Fruit fly (Drosophila melanogaster): ENCODE measurements around the gene Irp-1A.

Irp-1A gene

DNA sequence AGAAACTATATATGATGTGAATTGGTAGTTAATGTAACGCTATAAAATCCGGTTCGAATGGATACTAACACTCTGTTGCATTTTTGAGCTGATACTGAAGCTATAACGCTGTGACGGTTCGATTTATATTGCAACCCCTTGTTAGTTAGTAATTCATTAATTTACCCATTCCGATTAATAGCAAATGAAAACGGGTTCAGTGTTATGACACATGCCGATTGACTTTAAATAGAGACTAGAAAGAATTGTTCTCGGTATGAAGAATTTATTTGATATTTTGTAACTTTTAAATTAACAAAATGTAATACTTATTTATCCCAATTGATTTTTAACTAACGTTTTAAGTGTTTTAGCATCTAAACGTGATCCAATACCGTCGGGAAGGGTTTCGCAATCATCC is 44.2 kb upstream of the Irp-1A start, which contains the start of gene CG43091:
Gene CG43091 (minus strand): TSS at position 101 of the 400 bp plus-strand sequence.
- TF ChIP-seq CG4496 (GFP tag; IDR thresholded peaks at IDR 0.05), result no peak
- no peak for TF ChIP-seq CG17806 (tag; optimal IDR thresholded peaks at IDR 0.05)
- no peak for TF ChIP-seq CG9948 (tag; optimal IDR thresholded peaks at IDR 0.05)
- no peak for TF ChIP-seq CG14655 (GFP tag; optimal IDR thresholded peaks at IDR 0.05)
- no peak for TF ChIP-seq Pif1A (GFP tag; optimal IDR thresholded peaks at IDR 0.05)
- no peak for TF ChIP-seq Snoo (tag; optimal IDR thresholded peaks at IDR 0.05)
- no peak for TF ChIP-seq gl (tag; optimal IDR thresholded peaks at IDR 0.05)
- TF ChIP-seq CG13204 (GFP tag; optimal IDR thresholded peaks at IDR 0.05), result no peak
- no peak for TF ChIP-seq CG10348 (GFP tag; IDR thresholded peaks at IDR 0.05)
- no peak for TF ChIP-seq Pif1B (GFP tag; optimal IDR thresholded peaks at IDR 0.05)
- no peak for TF ChIP-seq D1 (tag; optimal IDR thresholded peaks at IDR 0.05)
- no peak for TF ChIP-seq CG8159 (tag; optimal IDR thresholded peaks at IDR 0.05)

DNA sequence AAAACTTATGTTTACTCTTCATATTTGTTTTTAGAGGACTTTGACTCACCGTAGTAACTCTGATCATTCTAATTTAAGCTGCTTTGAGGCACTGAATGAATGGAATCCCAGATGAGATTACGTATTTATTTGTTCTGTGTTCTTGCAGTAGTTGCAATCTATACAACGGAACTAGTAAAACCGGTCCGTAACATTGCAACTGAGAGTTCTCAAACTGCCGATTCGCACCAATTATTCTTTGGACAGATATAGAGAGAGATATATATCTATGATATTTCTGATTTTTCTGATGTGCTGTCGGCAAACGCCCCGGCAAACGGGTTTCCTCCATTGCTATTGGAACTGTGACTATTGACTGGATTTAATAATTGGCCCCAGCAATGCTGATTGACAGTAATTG is 43.2 kb upstream of the Irp-1A start, which contains the start of gene CG13841:
Gene CG13841 (minus strand): TSS at position 101 of the 400 bp plus-strand sequence.
- TF ChIP-seq CG12605 (GFP tag; IDR thresholded peaks at IDR 0.05) (no peak), rn (GFP tag; IDR thresholded peaks at IDR 0.05) (no peak), Pif1A (GFP tag; optimal IDR thresholded peaks at IDR 0.05) (no peak), CG14655 (GFP tag; optimal IDR thresholded peaks at IDR 0.05) (no peak), EcR (GFP tag; optimal IDR thresholded peaks at IDR 0.05) (no peak), CG10348 (GFP tag; IDR thresholded peaks at IDR 0.05) (no peak), Ets98B (GFP tag; IDR thresholded peaks at IDR 0.05) (no peak), CG4496 (GFP tag; IDR thresholded peaks at IDR 0.05) (no peak), Pif1B (GFP tag; optimal IDR thresholded peaks at IDR 0.05) (no peak), CG17806 (tag; optimal IDR thresholded peaks at IDR 0.05) (no peak), CG34367 (tag; optimal IDR thresholded peaks at IDR 0.05) (no peak), CG32121 (GFP tag; IDR thresholded peaks at IDR 0.05) (no peak), fd96Ca (GFP tag; IDR thresholded peaks at IDR 0.05) (no peak)

DNA sequence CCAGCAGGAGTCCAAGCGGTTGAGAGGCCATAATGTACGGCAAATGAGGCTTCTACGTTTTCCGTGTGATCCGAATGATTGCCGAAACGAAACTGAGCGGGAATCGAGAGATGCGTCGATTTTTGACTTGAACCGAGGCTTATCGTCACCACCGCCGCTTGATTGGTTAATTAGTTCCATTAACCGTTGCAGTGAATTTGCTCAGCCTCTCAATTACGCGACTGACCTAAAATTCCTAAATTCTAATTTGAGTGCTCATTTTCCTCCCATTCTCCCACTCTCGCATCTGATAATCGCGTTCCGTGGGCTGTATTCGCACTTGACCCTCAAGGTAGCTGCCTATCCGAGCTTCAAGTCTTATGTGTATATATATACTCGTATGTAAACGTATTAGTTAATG is 41.7 kb upstream of the Irp-1A start, which contains the start of gene Nepl15:
Gene Nepl15 (minus strand): TSS at position 101 of the 400 bp plus-strand sequence.
- TF ChIP-seq Ets98B (GFP tag; IDR thresholded peaks at IDR 0.05) (no peak), CG9948 (tag; optimal IDR thresholded peaks at IDR 0.05) (no peak), CG10348 (GFP tag; IDR thresholded peaks at IDR 0.05) (no peak)

DNA sequence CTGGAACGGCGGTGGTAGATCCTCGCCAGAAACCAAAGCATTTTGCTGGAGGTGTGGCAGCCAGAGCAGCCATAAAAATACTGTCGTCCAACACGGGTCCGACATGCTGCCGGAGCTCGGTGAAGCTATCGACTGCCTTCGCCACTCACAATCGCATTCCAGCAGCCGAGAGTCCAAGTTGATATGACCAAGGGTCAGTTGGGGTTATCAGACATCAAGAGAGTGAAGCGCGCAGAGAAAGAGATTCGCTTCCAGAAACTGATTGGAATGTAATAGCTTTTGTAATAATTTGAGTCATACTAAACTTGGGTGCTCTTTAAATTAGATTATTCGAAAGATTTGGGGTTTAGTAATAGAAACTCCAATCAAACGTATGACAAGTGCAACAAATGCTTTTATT is 39.2 kb upstream of the Irp-1A start, which contains the start of gene Nepl14:
Gene Nepl14 (minus strand): TSS at position 125 of the 400 bp plus-strand sequence.
- TF ChIP-seq CG14655 (GFP tag; optimal IDR thresholded peaks at IDR 0.05) (no peak), CG9948 (tag; optimal IDR thresholded peaks at IDR 0.05) (no peak), CG10348 (GFP tag; IDR thresholded peaks at IDR 0.05) (no peak)

DNA sequence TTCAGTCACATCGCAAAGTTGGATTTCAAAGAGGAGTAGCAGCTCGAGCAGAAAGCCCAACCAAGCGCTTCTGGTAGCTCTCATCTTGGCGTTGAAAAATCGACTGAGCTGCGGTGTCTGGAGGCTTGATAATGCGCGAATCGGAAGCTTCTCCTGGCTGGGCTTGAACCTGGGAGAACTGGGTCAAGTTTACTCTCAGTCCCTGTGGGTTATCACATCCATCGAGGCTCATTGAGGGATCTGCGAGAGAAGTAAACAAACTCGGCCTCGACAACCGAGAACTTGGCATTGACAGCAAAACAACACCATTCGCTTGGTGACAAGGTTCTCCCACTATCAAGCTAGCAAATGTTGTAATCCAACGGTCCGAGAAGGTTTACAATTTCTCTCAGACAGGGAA is 36.6 kb upstream of the Irp-1A start, which contains the start of gene Nepl13:
Gene Nepl13 (minus strand): TSS at position 89 of the 400 bp plus-strand sequence.
- TF ChIP-seq Pif1A (GFP tag; optimal IDR thresholded peaks at IDR 0.05) (no peak), rn (GFP tag; IDR thresholded peaks at IDR 0.05) (no peak), CG9948 (tag; optimal IDR thresholded peaks at IDR 0.05) (no peak), CG32121 (GFP tag; IDR thresholded peaks at IDR 0.05) (no peak), CG4496 (GFP tag; IDR thresholded peaks at IDR 0.05) (no peak), CG13204 (GFP tag; optimal IDR thresholded peaks at IDR 0.05) (no peak), CG17806 (tag; optimal IDR thresholded peaks at IDR 0.05) (no peak), Ets98B (GFP tag; IDR thresholded peaks at IDR 0.05) (no peak), CG14655 (GFP tag; optimal IDR thresholded peaks at IDR 0.05) (no peak), gl (tag; optimal IDR thresholded peaks at IDR 0.05) (no peak), CG34367 (tag; optimal IDR thresholded peaks at IDR 0.05) (no peak), CG12605 (GFP tag; IDR thresholded peaks at IDR 0.05) (no peak)

DNA sequence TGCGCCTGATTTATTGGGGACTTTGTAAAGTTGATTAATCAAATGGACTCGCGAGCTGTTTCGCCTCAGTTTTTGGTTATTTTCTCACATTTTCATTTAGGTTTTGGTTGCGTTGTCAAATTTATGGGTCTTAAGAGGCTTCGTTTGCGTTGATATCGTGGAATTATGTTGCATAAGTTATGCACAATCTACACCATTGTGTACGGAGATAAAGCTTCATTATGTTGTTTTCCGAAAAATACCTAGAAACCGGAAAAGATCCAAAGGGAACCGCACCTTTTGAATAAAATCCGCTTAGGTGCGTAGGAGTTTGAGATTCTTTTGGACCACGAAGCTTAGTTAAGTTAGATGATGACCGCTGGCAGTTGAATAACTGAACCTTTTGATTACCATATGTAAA is 32.7 kb upstream of the Irp-1A start:
- no peak for TF ChIP-seq Snoo (tag; optimal IDR thresholded peaks at IDR 0.05)
- no peak for TF ChIP-seq rn (GFP tag; IDR thresholded peaks at IDR 0.05)
- TF ChIP-seq CG8159 (tag; optimal IDR thresholded peaks at IDR 0.05), result no peak
- TF ChIP-seq CG10348 (GFP tag; IDR thresholded peaks at IDR 0.05), result no peak
- TF ChIP-seq CG34367 (tag; optimal IDR thresholded peaks at IDR 0.05), result no peak
- TF ChIP-seq Pif1B (GFP tag; optimal IDR thresholded peaks at IDR 0.05), result no peak
- no peak for TF ChIP-seq CG4496 (GFP tag; IDR thresholded peaks at IDR 0.05)
- no peak for TF ChIP-seq D1 (tag; optimal IDR thresholded peaks at IDR 0.05)
- TF ChIP-seq fd96Ca (GFP tag; IDR thresholded peaks at IDR 0.05), result no peak
- no peak for TF ChIP-seq Pif1A (GFP tag; optimal IDR thresholded peaks at IDR 0.05)
- TF ChIP-seq gl (tag; optimal IDR thresholded peaks at IDR 0.05), result no peak
- TF ChIP-seq CG12605 (GFP tag; IDR thresholded peaks at IDR 0.05), result no peak
- no peak for TF ChIP-seq CG13204 (GFP tag; optimal IDR thresholded peaks at IDR 0.05)
- TF ChIP-seq EcR (GFP tag; optimal IDR thresholded peaks at IDR 0.05), result no peak
- TF ChIP-seq CG14655 (GFP tag; optimal IDR thresholded peaks at IDR 0.05), result no peak

DNA sequence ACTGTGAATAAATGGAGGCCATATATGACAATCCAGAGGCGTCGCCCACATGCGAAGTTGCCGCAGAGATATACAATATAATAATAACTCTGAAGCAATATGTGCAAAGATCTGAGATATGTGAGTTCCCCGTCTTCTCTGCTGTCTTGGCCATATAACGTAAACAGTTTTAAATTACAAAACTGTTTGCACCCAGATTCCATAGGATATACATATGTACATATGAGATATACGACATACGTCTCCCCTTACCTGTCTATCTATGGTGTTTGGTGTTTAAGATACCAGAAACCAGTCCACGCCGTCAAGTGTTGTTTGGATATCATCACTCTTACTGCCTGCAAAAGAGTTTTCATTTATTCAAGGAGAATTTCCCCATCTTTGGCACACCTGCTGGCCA is 31.9 kb upstream of the Irp-1A start:
- TF ChIP-seq D1 (tag; optimal IDR thresholded peaks at IDR 0.05) (no peak), CG4496 (GFP tag; IDR thresholded peaks at IDR 0.05) (peak; percentile 59; the same call in 1 of the 3 replicates), fd96Ca (GFP tag; IDR thresholded peaks at IDR 0.05) (peak; percentile 39; the same call in 1 of the 3 replicates), Ets98B (GFP tag; IDR thresholded peaks at IDR 0.05) (no peak), CG32121 (GFP tag; IDR thresholded peaks at IDR 0.05) (peak; percentile 29; the same call in 1 of the 2 replicates)

All from whole organism, pupa.